Worm (Caenorhabditis elegans): ENCODE data around the gene htas-1.
"Not testable (repeated sequence)": the region's sequence is repeated elsewhere in the genome, so short reads cannot be mapped to it uniquely, and the experiment has no call there.

Gene htas-1

ce11 chrIV:9688715-9689114, 5.4 kb upstream of the htas-1 start, which contains the start of gene msp-76:
msp-76 (plus strand) TSS chrIV:9689015.
- TF ChIP-seq cog-1 (tag; optimal IDR thresholded peaks at IDR 0.05); med-1 (GFP tag; optimal IDR thresholded peaks at IDR 0.05; ENCODE audit: insufficient read depth); ztf-29 (GFP tag; IDR thresholded peaks at IDR 0.05): not testable (repeated sequence)

- TF ChIP-seq med-1 (GFP tag; optimal IDR thresholded peaks at IDR 0.05; ENCODE audit: insufficient read depth): no peak
- TF ChIP-seq cog-1 (tag; optimal IDR thresholded peaks at IDR 0.05): no peak
- no peak for TF ChIP-seq T22C8.4 (GFP tag; IDR thresholded peaks at IDR 0.05)
- TF ChIP-seq tab-1 (GFP tag; IDR thresholded peaks at IDR 0.05): no peak
- no peak for TF ChIP-seq klf-2 (GFP tag; conservative IDR thresholded peaks at IDR 0.05)
- TF ChIP-seq ref-1 (GFP tag; conservative IDR thresholded peaks at IDR 0.05): no peak
- no peak for TF ChIP-seq ztf-23 (GFP tag; IDR thresholded peaks at IDR 0.05)
- no peak for TF ChIP-seq ztf-29 (GFP tag; IDR thresholded peaks at IDR 0.05)
Measured at ce11 chrIV:9682514-9682913, 819 bp downstream of the htas-1 start, which contains the start of gene ins-7. ins-7 (minus strand) TSS chrIV:9682845.

ce11 chrIV:9680841-9681240, 2.5 kb downstream of the htas-1 start, which contains the start of gene ins-8:
ins-8 (minus strand) TSS chrIV:9680941.
- TF ChIP-seq med-1 (GFP tag; optimal IDR thresholded peaks at IDR 0.05; ENCODE audit: insufficient read depth): no peak
- no peak for TF ChIP-seq ref-1 (GFP tag; conservative IDR thresholded peaks at IDR 0.05)
- no peak for TF ChIP-seq ztf-23 (GFP tag; IDR thresholded peaks at IDR 0.05)
- TF ChIP-seq flt-1 (GFP tag; IDR thresholded peaks at IDR 0.05): no peak
- no peak for TF ChIP-seq cog-1 (tag; optimal IDR thresholded peaks at IDR 0.05)
- TF ChIP-seq klf-2 (GFP tag; conservative IDR thresholded peaks at IDR 0.05): no peak
- TF ChIP-seq T22C8.4 (GFP tag; IDR thresholded peaks at IDR 0.05): no peak
- no peak for TF ChIP-seq tab-1 (GFP tag; IDR thresholded peaks at IDR 0.05)
- TF ChIP-seq ztf-29 (GFP tag; IDR thresholded peaks at IDR 0.05): no peak

- TF ChIP-seq ref-1 (GFP tag; conservative IDR thresholded peaks at IDR 0.05) (no peak), med-1 (GFP tag; optimal IDR thresholded peaks at IDR 0.05; ENCODE audit: insufficient read depth) (no peak), tab-1 (GFP tag; IDR thresholded peaks at IDR 0.05) (no peak), cog-1 (tag; optimal IDR thresholded peaks at IDR 0.05) (no peak), T22C8.4 (GFP tag; IDR thresholded peaks at IDR 0.05) (no peak), flt-1 (GFP tag; IDR thresholded peaks at IDR 0.05) (no peak), ztf-23 (GFP tag; IDR thresholded peaks at IDR 0.05) (no peak), klf-2 (GFP tag; conservative IDR thresholded peaks at IDR 0.05) (no peak), ztf-29 (GFP tag; IDR thresholded peaks at IDR 0.05) (no peak)
Measured at ce11 chrIV:9679296-9679695, 4.0 kb downstream of the htas-1 start.

ce11 chrIV:9678007-9678406, 5.3 kb downstream of the htas-1 start:
- TF ChIP-seq tab-1 (GFP tag; IDR thresholded peaks at IDR 0.05) (no peak), klf-2 (GFP tag; conservative IDR thresholded peaks at IDR 0.05) (no peak), ztf-29 (GFP tag; IDR thresholded peaks at IDR 0.05) (no peak), ref-1 (GFP tag; conservative IDR thresholded peaks at IDR 0.05) (no peak)

- no peak for TF ChIP-seq cog-1 (tag; optimal IDR thresholded peaks at IDR 0.05)
- no peak for TF ChIP-seq ztf-23 (GFP tag; IDR thresholded peaks at IDR 0.05)
- TF ChIP-seq flt-1 (GFP tag; IDR thresholded peaks at IDR 0.05): no peak
- TF ChIP-seq T22C8.4 (GFP tag; IDR thresholded peaks at IDR 0.05): no peak
- no peak for TF ChIP-seq med-1 (GFP tag; optimal IDR thresholded peaks at IDR 0.05; ENCODE audit: insufficient read depth)
- TF ChIP-seq ref-1 (GFP tag; conservative IDR thresholded peaks at IDR 0.05): no peak
- no peak for TF ChIP-seq tab-1 (GFP tag; IDR thresholded peaks at IDR 0.05)
- no peak for TF ChIP-seq ztf-29 (GFP tag; IDR thresholded peaks at IDR 0.05)
- TF ChIP-seq klf-2 (GFP tag; conservative IDR thresholded peaks at IDR 0.05): no peak
Measured at ce11 chrIV:9677226-9677992, 5.9 kb downstream of the htas-1 start.

ce11 chrIV:9676535-9676934, 6.8 kb downstream of the htas-1 start:
- TF ChIP-seq flt-1 (GFP tag; IDR thresholded peaks at IDR 0.05) (no peak), ztf-29 (GFP tag; IDR thresholded peaks at IDR 0.05) (no peak), cog-1 (tag; optimal IDR thresholded peaks at IDR 0.05) (no peak), T22C8.4 (GFP tag; IDR thresholded peaks at IDR 0.05) (no peak), ref-1 (GFP tag; conservative IDR thresholded peaks at IDR 0.05) (no peak), med-1 (GFP tag; optimal IDR thresholded peaks at IDR 0.05; ENCODE audit: insufficient read depth) (no peak), ztf-23 (GFP tag; IDR thresholded peaks at IDR 0.05) (no peak), tab-1 (GFP tag; IDR thresholded peaks at IDR 0.05) (no peak), klf-2 (GFP tag; conservative IDR thresholded peaks at IDR 0.05) (no peak)

ce11 chrIV:9675572-9675971, 7.8 kb downstream of the htas-1 start, which contains the start of gene nhr-34:
nhr-34 (minus strand) TSS chrIV:9675672.
- no peak for TF ChIP-seq med-1 (GFP tag; optimal IDR thresholded peaks at IDR 0.05; ENCODE audit: insufficient read depth)
- no peak for TF ChIP-seq tab-1 (GFP tag; IDR thresholded peaks at IDR 0.05)
- no peak for TF ChIP-seq cog-1 (tag; optimal IDR thresholded peaks at IDR 0.05)
- no peak for TF ChIP-seq flt-1 (GFP tag; IDR thresholded peaks at IDR 0.05)
- TF ChIP-seq ztf-23 (GFP tag; IDR thresholded peaks at IDR 0.05): no peak
- no peak for TF ChIP-seq klf-2 (GFP tag; conservative IDR thresholded peaks at IDR 0.05)

- no peak for TF ChIP-seq med-1 (GFP tag; optimal IDR thresholded peaks at IDR 0.05; ENCODE audit: insufficient read depth)
Measured at ce11 chrIV:9673683-9674336, 9.5 kb downstream of the htas-1 start.

ce11 chrIV:9673206-9673605, 10.1 kb downstream of the htas-1 start:
- TF ChIP-seq cog-1 (tag; optimal IDR thresholded peaks at IDR 0.05) (no peak), ztf-29 (GFP tag; IDR thresholded peaks at IDR 0.05) (no peak), ref-1 (GFP tag; conservative IDR thresholded peaks at IDR 0.05) (no peak), ztf-23 (GFP tag; IDR thresholded peaks at IDR 0.05) (no peak), T22C8.4 (GFP tag; IDR thresholded peaks at IDR 0.05) (no peak), med-1 (GFP tag; optimal IDR thresholded peaks at IDR 0.05; ENCODE audit: insufficient read depth) (no peak), flt-1 (GFP tag; IDR thresholded peaks at IDR 0.05) (no peak), klf-2 (GFP tag; conservative IDR thresholded peaks at IDR 0.05) (no peak), tab-1 (GFP tag; IDR thresholded peaks at IDR 0.05) (no peak)
